Fruit fly (Drosophila melanogaster): ENCODE measurements around the gene CG4558.

Gene CG4558

DNA sequence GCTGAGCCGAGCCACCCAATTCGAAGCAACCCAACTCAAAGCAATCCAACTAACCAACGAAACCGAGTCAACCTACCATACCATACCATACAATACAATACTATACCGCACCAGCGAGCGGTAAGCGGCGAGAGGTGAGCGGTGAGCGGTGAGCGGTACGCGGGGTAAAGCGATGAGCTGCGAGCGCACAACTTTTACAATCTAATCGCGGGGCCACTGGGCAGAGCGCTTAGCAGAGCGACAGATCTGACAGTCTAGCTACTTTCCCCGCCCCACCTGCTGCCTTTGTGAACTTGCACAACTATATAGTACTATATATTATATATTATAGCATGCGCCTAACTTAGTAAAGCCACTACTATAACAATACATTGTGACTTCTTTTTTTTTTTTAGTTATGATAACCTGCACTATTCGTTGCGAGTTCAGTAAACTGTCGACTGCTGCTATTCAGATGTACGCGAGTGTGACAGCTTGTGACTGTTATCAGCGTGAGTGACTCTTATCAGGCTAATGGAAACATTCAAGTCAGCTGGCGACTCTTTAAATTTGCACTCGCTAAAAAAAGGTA, 48.8 kb upstream of the CG4558 start (continued):
- TF ChIP-seq ems (GFP tag; optimal IDR thresholded peaks at IDR 0.05): no peak
- peak; percentile 32; the same call in 1 of the 2 replicates for TF ChIP-seq slbo (GFP tag; IDR thresholded peaks at IDR 0.05)
- 0 out of 3 replicates have a peak, but pooled peaks have one; percentile 26 for TF ChIP-seq Mrtf (GFP tag; IDR thresholded peaks at IDR 0.05)
- TF ChIP-seq gcm2 (GFP tag; optimal IDR thresholded peaks at IDR 0.05): no peak
- no peak for TF ChIP-seq CG14965 (GFP tag; optimal IDR thresholded peaks at IDR 0.05; ENCODE audit: borderline replicate concordance)
- no peak for TF ChIP-seq gce (GFP tag; IDR thresholded peaks at IDR 0.05)
- TF ChIP-seq CG13624 (GFP tag; optimal IDR thresholded peaks at IDR 0.05): no peak
- TF ChIP-seq CG7839 (tag; optimal IDR thresholded peaks at IDR 0.05): peak; percentile 51
- TF ChIP-seq Myb (GFP tag; optimal IDR thresholded peaks at IDR 0.05): no peak
- no peak for TF ChIP-seq CG15514 (GFP tag; optimal IDR thresholded peaks at IDR 0.05)
- TF ChIP-seq CG30403 (GFP tag; optimal IDR thresholded peaks at IDR 0.05): peak; percentile 33
- no peak for TF ChIP-seq toy (GFP tag; IDR thresholded peaks at IDR 0.05)
- no peak for TF ChIP-seq da (GFP tag; optimal IDR thresholded peaks at IDR 0.05)
- no peak for TF ChIP-seq tll (GFP tag; optimal IDR thresholded peaks at IDR 0.05)
- no peak for TF ChIP-seq Dip3 (GFP tag; optimal IDR thresholded peaks at IDR 0.05)
- TF ChIP-seq bigmax (GFP tag; optimal IDR thresholded peaks at IDR 0.05): no peak
- TF ChIP-seq CG9876 (GFP tag; optimal IDR thresholded peaks at IDR 0.05): no peak
- no peak for TF ChIP-seq D19A (tag; optimal IDR thresholded peaks at IDR 0.05)
- TF ChIP-seq Meics (GFP tag; optimal IDR thresholded peaks at IDR 0.05): peak; percentile 60
- TF ChIP-seq nau (GFP tag; optimal IDR thresholded peaks at IDR 0.05): no peak
- TF ChIP-seq mld (GFP tag; IDR thresholded peaks at IDR 0.05; ENCODE audit: partially characterized antibody): no peak
- TF ChIP-seq sr (GFP tag; IDR thresholded peaks at IDR 0.05): no peak
- no peak for TF ChIP-seq CG32767 (GFP tag; IDR thresholded peaks at IDR 0.05)
- TF ChIP-seq Dfd (GFP tag; optimal IDR thresholded peaks at IDR 0.05): no peak
- TF ChIP-seq Sin3A (optimal IDR thresholded peaks at IDR 0.05): no peak
- peak; percentile 29 for TF ChIP-seq NfI (GFP tag; optimal IDR thresholded peaks at IDR 0.05)
- peak; percentile 58 for TF ChIP-seq CG12769 (tag; optimal IDR thresholded peaks at IDR 0.05)
- no peak for TF ChIP-seq CG10565 (GFP tag; optimal IDR thresholded peaks at IDR 0.05)
- TF ChIP-seq Bgb (GFP tag; IDR thresholded peaks at IDR 0.05; ENCODE audit: partially characterized antibody): peak; percentile 23; the same call in 1 of the 2 replicates
- no peak for TF ChIP-seq cad (GFP tag; optimal IDR thresholded peaks at IDR 0.05)
- no peak for TF ChIP-seq pb (GFP tag; optimal IDR thresholded peaks at IDR 0.05)
- TF ChIP-seq her (GFP tag; optimal IDR thresholded peaks at IDR 0.05): no peak
- TF ChIP-seq Spps (tag; optimal IDR thresholded peaks at IDR 0.05): no peak
- 0 out of 3 replicates have a peak, but pooled peaks have one; percentile 28 for TF ChIP-seq H15 (GFP tag; IDR thresholded peaks at IDR 0.05)
- no peak for TF ChIP-seq CG33557 (GFP tag; optimal IDR thresholded peaks at IDR 0.05)
- no peak for TF ChIP-seq CG9817 (tag; optimal IDR thresholded peaks at IDR 0.05)
- 0 out of 2 replicates have a peak, but pooled peaks have one; percentile 25 for TF ChIP-seq CG5953 (GFP tag; IDR thresholded peaks at IDR 0.05)
- TF ChIP-seq NK7.1 (GFP tag; optimal IDR thresholded peaks at IDR 0.05): no peak
- 0 out of 2 replicates have a peak, but pooled peaks have one; percentile 16 for TF ChIP-seq esg (GFP tag; conservative IDR thresholded peaks at IDR 0.05)
- no peak for TF ChIP-seq prd (optimal IDR thresholded peaks at IDR 0.05)
- peak; percentile 52; the same call in 2 of the 3 replicates for TF ChIP-seq prd (GFP tag; IDR thresholded peaks at IDR 0.05)
- peak; percentile 71 for TF ChIP-seq exex (tag; optimal IDR thresholded peaks at IDR 0.05)
- no peak for TF ChIP-seq CG15479 (GFP tag; optimal IDR thresholded peaks at IDR 0.05)
- no peak for TF ChIP-seq CG10274 (GFP tag; optimal IDR thresholded peaks at IDR 0.05)
- TF ChIP-seq CG12155 (GFP tag; optimal IDR thresholded peaks at IDR 0.05): peak; percentile 61
- TF ChIP-seq Chrac-16 (GFP tag; optimal IDR thresholded peaks at IDR 0.05): peak; percentile 17
- TF ChIP-seq fd64A (GFP tag; optimal IDR thresholded peaks at IDR 0.05): no peak
- no peak for TF ChIP-seq Oaz (GFP tag; IDR thresholded peaks at IDR 0.05)
- TF ChIP-seq chm (GFP tag; IDR thresholded peaks at IDR 0.05): no peak
- no peak for TF ChIP-seq knrl (GFP tag; IDR thresholded peaks at IDR 0.05; ENCODE audit: partially characterized antibody)
- no peak for TF ChIP-seq zen (tag; optimal IDR thresholded peaks at IDR 0.05)

Measured in whole organism, embryonic.